Worm (Caenorhabditis elegans): ENCODE results near the gene gcy-32.

The gcy-32 gene

ce11 chrV:13923851-13924250, 8.6 kb upstream of the gcy-32 start, which contains the start of gene srxa-11:
Gene srxa-11 (plus strand): TSS chrV:13924151.
- TF ChIP-seq pha-2 (tag; optimal IDR thresholded peaks at IDR 0.05) (no peak), ttx-3 (tag; optimal IDR thresholded peaks at IDR 0.05) (no peak), tbx-7 (tag; optimal IDR thresholded peaks at IDR 0.05) (no peak), lin-11 (tag; optimal IDR thresholded peaks at IDR 0.05) (no peak), ceh-2 (tag; optimal IDR thresholded peaks at IDR 0.05) (no peak), pax-1 (tag; optimal IDR thresholded peaks at IDR 0.05) (no peak), K02D7.2 (tag; optimal IDR thresholded peaks at IDR 0.05) (no peak), fax-1 (tag; optimal IDR thresholded peaks at IDR 0.05) (no peak), unc-86 (tag; optimal IDR thresholded peaks at IDR 0.05) (no peak), gmeb-2 (tag; optimal IDR thresholded peaks at IDR 0.05) (no peak), unc-42 (tag; optimal IDR thresholded peaks at IDR 0.05) (no peak), ceh-30 (tag; optimal IDR thresholded peaks at IDR 0.05) (no peak), odd-2 (tag; optimal IDR thresholded peaks at IDR 0.05) (no peak), pha-4 (tag; optimal IDR thresholded peaks at IDR 0.05) (no peak)

ce11 chrV:13920730-13921129, 5.4 kb upstream of the gcy-32 start, which contains the start of gene srx-42:
Gene srx-42 (plus strand): TSS chrV:13921030.
- TF ChIP-seq nhr-232 (tag; optimal IDR thresholded peaks at IDR 0.05) (no peak), elt-2 (tag; optimal IDR thresholded peaks at IDR 0.05) (no peak), odd-2 (tag; optimal IDR thresholded peaks at IDR 0.05) (no peak), sdc-2 (tag; optimal IDR thresholded peaks at IDR 0.05) (no peak), ceh-45 (GFP tag; IDR thresholded peaks at IDR 0.05) (no peak), pha-2 (tag; optimal IDR thresholded peaks at IDR 0.05) (no peak), pha-4 (tag; optimal IDR thresholded peaks at IDR 0.05) (no peak), ceh-30 (tag; optimal IDR thresholded peaks at IDR 0.05) (no peak), ceh-9 (tag; optimal IDR thresholded peaks at IDR 0.05) (no peak), unc-86 (tag; optimal IDR thresholded peaks at IDR 0.05) (no peak), ets-4 (tag; optimal IDR thresholded peaks at IDR 0.05) (no peak), tbx-2 (tag; optimal IDR thresholded peaks at IDR 0.05) (no peak), T23F11.4 (GFP tag; optimal IDR thresholded peaks at IDR 0.05) (no peak)

- TF ChIP-seq ceh-45 (GFP tag; IDR thresholded peaks at IDR 0.05) = no peak
- TF ChIP-seq pha-4 (tag; optimal IDR thresholded peaks at IDR 0.05) = no peak
- no peak for TF ChIP-seq ceh-31 (tag; optimal IDR thresholded peaks at IDR 0.05)
- TF ChIP-seq ahr-1 (tag; optimal IDR thresholded peaks at IDR 0.05) = no peak
- no peak for TF ChIP-seq unc-42 (tag; optimal IDR thresholded peaks at IDR 0.05)
- TF ChIP-seq Y22D7AL.16 (tag; optimal IDR thresholded peaks at IDR 0.05) = no peak
Observed at ce11 chrV:13918341-13918740, 3.1 kb upstream of the gcy-32 start, which contains the start of gene str-250. Gene str-250 (plus strand): TSS chrV:13918641.

ce11 chrV:13916196-13916595, 906 bp upstream of the gcy-32 start, which contains the start of gene str-252:
Gene str-252 (plus strand): TSS chrV:13916496.
- TF ChIP-seq ref-2 (tag; optimal IDR thresholded peaks at IDR 0.05) = no peak

ce11 chrV:13909400-13909799, 5.9 kb downstream of the gcy-32 start, which contains the start of gene C06B3.7:
Gene C06B3.7 (plus strand): TSS chrV:13909686.
- peak; percentile 34 for TF ChIP-seq hlh-30 (tag; optimal IDR thresholded peaks at IDR 0.05; ENCODE audit: insufficient read depth)
- TF ChIP-seq sox-2 (GFP tag; IDR thresholded peaks at IDR 0.05) = no peak

ce11 chrV:13908916-13909176, 6.4 kb downstream of the gcy-32 start, which contains the start of gene C06B3.6:
Gene C06B3.6 (minus strand): TSS chrV:13908967.
- TF ChIP-seq ceh-19 (GFP tag; optimal IDR thresholded peaks at IDR 0.05) (no peak), ceh-48 (tag; optimal IDR thresholded peaks at IDR 0.05) (no peak), fax-1 (tag; optimal IDR thresholded peaks at IDR 0.05) (no peak), pha-2 (tag; optimal IDR thresholded peaks at IDR 0.05) (no peak), K02D7.2 (tag; optimal IDR thresholded peaks at IDR 0.05) (no peak), hlh-6 (tag; optimal IDR thresholded peaks at IDR 0.05) (no peak), ceh-2 (tag; optimal IDR thresholded peaks at IDR 0.05) (no peak), unc-86 (tag; optimal IDR thresholded peaks at IDR 0.05) (no peak), ama-1 (optimal IDR thresholded peaks at IDR 0.05) (no peak), hlh-30 (tag; optimal IDR thresholded peaks at IDR 0.05; ENCODE audit: insufficient read depth) (no peak), eyg-1 (tag; optimal IDR thresholded peaks at IDR 0.05) (no peak), dve-1 (tag; optimal IDR thresholded peaks at IDR 0.05) (no peak)
